Fruit fly (Drosophila melanogaster): ENCODE results near the gene Vps60.
A peak's percentile ranks its signal among the peaks of the same experiment; 100 is the strongest.

Vps60 gene

dm6 chr3L:17668945-17669779, 47.7 kb upstream of the Vps60 start, which contains the start of gene Crtc (continued):
- TF ChIP-seq CG6813 (GFP tag; optimal IDR thresholded peaks at IDR 0.05) (no peak), lab (GFP tag; optimal IDR thresholded peaks at IDR 0.05) (peak; percentile 49), Dip3 (GFP tag; optimal IDR thresholded peaks at IDR 0.05) (no peak), E2f1 (GFP tag; IDR thresholded peaks at IDR 0.05) (no peak), CG10431 (GFP tag; optimal IDR thresholded peaks at IDR 0.05) (peak; percentile 26), CG6683 (GFP tag; optimal IDR thresholded peaks at IDR 0.05) (no peak), crol (GFP tag; IDR thresholded peaks at IDR 0.05) (no peak), nau (GFP tag; optimal IDR thresholded peaks at IDR 0.05) (no peak), nmo (GFP tag; optimal IDR thresholded peaks at IDR 0.05) (peak; percentile 51), lmd (GFP tag; IDR thresholded peaks at IDR 0.05) (peak; percentile 28; the same call in 1 of the 2 replicates), CG3995 (GFP tag; optimal IDR thresholded peaks at IDR 0.05) (peak; percentile 60), Meics (GFP tag; optimal IDR thresholded peaks at IDR 0.05) (no peak), fd96Cb (tag; optimal IDR thresholded peaks at IDR 0.05) (no peak), CG32772 (GFP tag; IDR thresholded peaks at IDR 0.05) (no peak), vfl (GFP tag; optimal IDR thresholded peaks at IDR 0.05) (no peak), ATbp (GFP tag; optimal IDR thresholded peaks at IDR 0.05) (no peak), Usf (GFP tag; optimal IDR thresholded peaks at IDR 0.05) (no peak), Six4 (GFP tag; optimal IDR thresholded peaks at IDR 0.05) (no peak), tgo (GFP tag; IDR thresholded peaks at IDR 0.05) (no peak), Hr39 (optimal IDR thresholded peaks at IDR 0.05) (no peak), shn (GFP tag; optimal IDR thresholded peaks at IDR 0.05) (no peak), CG31441 (GFP tag; IDR thresholded peaks at IDR 0.05) (0 out of 2 replicates have a peak, but pooled peaks have one; percentile 25), br (optimal IDR thresholded peaks at IDR 0.05) (no peak), sna (GFP tag; IDR thresholded peaks at IDR 0.05; ENCODE audit: partially characterized antibody) (peak; percentile 64), CG9609 (GFP tag; optimal IDR thresholded peaks at IDR 0.05) (no peak), danr (GFP tag; IDR thresholded peaks at IDR 0.05) (no peak), sob (GFP tag; IDR thresholded peaks at IDR 0.05) (no peak), grn (GFP tag; optimal IDR thresholded peaks at IDR 0.05) (no peak), CG15514 (GFP tag; optimal IDR thresholded peaks at IDR 0.05) (peak; percentile 93), p53 (GFP tag; optimal IDR thresholded peaks at IDR 0.05) (no peak), her (GFP tag; optimal IDR thresholded peaks at IDR 0.05) (peak; percentile 0), CG2129 (GFP tag; IDR thresholded peaks at IDR 0.05; ENCODE audit: partially characterized antibody) (peak; percentile 41), HHEX (GFP tag; optimal IDR thresholded peaks at IDR 0.05) (no peak), tio (GFP tag; optimal IDR thresholded peaks at IDR 0.05) (no peak), Nf-YC (tag; optimal IDR thresholded peaks at IDR 0.05) (peak; percentile 0), CG10274 (GFP tag; optimal IDR thresholded peaks at IDR 0.05) (no peak), CG6854 (GFP tag; optimal IDR thresholded peaks at IDR 0.05) (no peak), HLHmδ (GFP tag; optimal IDR thresholded peaks at IDR 0.05) (peak; percentile 23), slp2 (GFP tag; optimal IDR thresholded peaks at IDR 0.05) (no peak), CG3065 (GFP tag; optimal IDR thresholded peaks at IDR 0.05) (no peak), jigr1 (GFP tag; IDR thresholded peaks at IDR 0.05) (no peak), CG9215 (GFP tag; IDR thresholded peaks at IDR 0.05) (no peak), CG2202 (tag; optimal IDR thresholded peaks at IDR 0.05) (no peak), Spps (tag; optimal IDR thresholded peaks at IDR 0.05) (no peak), ERR (GFP tag; optimal IDR thresholded peaks at IDR 0.05) (no peak), Atf-2 (GFP tag; optimal IDR thresholded peaks at IDR 0.05) (no peak), wek (GFP tag; optimal IDR thresholded peaks at IDR 0.05) (no peak), Hand (GFP tag; optimal IDR thresholded peaks at IDR 0.05) (no peak), sqz (GFP tag; optimal IDR thresholded peaks at IDR 0.05) (no peak), vvl (GFP tag; IDR thresholded peaks at IDR 0.05) (0 out of 2 replicates have a peak, but pooled peaks have one; percentile 18)

All from whole organism, embryonic.